Fruit fly (Drosophila melanogaster) whole organism, embryonic: ENCODE measurements around the gene CG11608.

Experiments used
- Atf6 ChIP-seq: fragments of 200-800 bp; sonication (Bioruptor generic); IDR thresholded peaks from 2 replicates; pipeline ENCODE4 v1.3.6; 2022; ENCODE audit warnings: missing biosample characterization, missing genetic modification characterization
- CG12391 ChIP-seq: fragments of 200-800 bp; sonication (Bioruptor generic); optimal IDR thresholded peaks from 3 replicates; lab custom pipeline; 2018; ENCODE audit warnings: missing biosample characterization, mild to moderate bottlenecking, missing genetic modification characterization, moderate library complexity
- CG12769 ChIP-seq: fragments of 200-800 bp; sonication (Bioruptor generic); optimal IDR thresholded peaks from 2 replicates; lab custom pipeline; 2019; ENCODE audit warnings: missing biosample characterization, mild to moderate bottlenecking, missing genetic modification characterization, moderate library complexity
- CG13775 ChIP-seq: fragments of 200-800 bp; sonication (Bioruptor generic); optimal IDR thresholded peaks from 3 replicates; lab custom pipeline; 2017; ENCODE audit warnings: missing biosample characterization, mild to moderate bottlenecking, missing genetic modification characterization
- CG15073 ChIP-seq: fragments of 200-800 bp; sonication (Bioruptor generic); optimal IDR thresholded peaks from 2 replicates; lab custom pipeline; 2016; ENCODE audit warnings: missing biosample characterization, missing genetic modification characterization
- CG1529 ChIP-seq: fragments of 200-800 bp; sonication (Bioruptor generic); optimal IDR thresholded peaks from 3 replicates; lab custom pipeline; 2018; ENCODE audit warnings: missing biosample characterization, missing genetic modification characterization
- CG16779 ChIP-seq: fragments of 200-800 bp; sonication (Bioruptor generic); IDR thresholded peaks from 2 replicates; pipeline ENCODE4 v1.3.6; 2022; ENCODE audit warnings: missing biosample characterization, missing genetic modification characterization
- CG17829 ChIP-seq: fragments of 200-800 bp; optimal IDR thresholded peaks from 2 replicates; lab custom pipeline; 2019; ENCODE audit warnings: missing biosample characterization, mild to moderate bottlenecking, missing genetic modification characterization, moderate library complexity
- CG18619 ChIP-seq: fragments of 200-800 bp; sonication (Bioruptor generic); optimal IDR thresholded peaks from 3 replicates; lab custom pipeline; 2017; ENCODE audit warnings: missing biosample characterization, mild to moderate bottlenecking, missing genetic modification characterization
- CG34224 ChIP-seq: fragments of 200-800 bp; sonication (Bioruptor generic); IDR thresholded peaks from 3 replicates; pipeline ENCODE4 v1.3.6; 2022; ENCODE audit warnings: missing biosample characterization, missing genetic modification characterization; ENCODE audit not compliant: partially characterized antibody
- CG3995 ChIP-seq: fragments of 200-800 bp; sonication (Bioruptor generic); optimal IDR thresholded peaks from 3 replicates; lab custom pipeline; 2016; ENCODE audit warnings: missing biosample characterization, missing genetic modification characterization
- CG4328 ChIP-seq: fragments of 200-800 bp; sonication (Bioruptor generic); optimal IDR thresholded peaks from 3 replicates; lab custom pipeline; 2017; ENCODE audit warnings: missing biosample characterization, missing genetic modification reagents, missing genetic modification characterization
- CG43689 ChIP-seq: fragments of 200-800 bp; sonication (Bioruptor generic); IDR thresholded peaks from 2 replicates; pipeline ENCODE4 v1.3.6; 2022; ENCODE audit warnings: missing biosample characterization, missing genetic modification characterization
- CG6175 ChIP-seq: fragments of 200-800 bp; sonication (Bioruptor generic); IDR thresholded peaks from 3 replicates; pipeline ENCODE4 v1.3.6; 2022; ENCODE audit warnings: missing biosample characterization, missing genetic modification characterization
- CG7786 ChIP-seq: fragments of 200-800 bp; sonication (Bioruptor generic); optimal IDR thresholded peaks from 2 replicates; lab custom pipeline; 2016; ENCODE audit warnings: missing biosample characterization, missing genetic modification characterization
- CG7839 ChIP-seq: fragments of 200-800 bp; sonication (Bioruptor generic); optimal IDR thresholded peaks from 3 replicates; lab custom pipeline; 2018; ENCODE audit warnings: missing biosample characterization, mild to moderate bottlenecking, missing genetic modification characterization, moderate library complexity
- CG8281 ChIP-seq: fragments of 200-800 bp; sonication (Bioruptor generic); optimal IDR thresholded peaks from 2 replicates; lab custom pipeline; 2018; ENCODE audit warnings: missing biosample characterization, mild to moderate bottlenecking, missing genetic modification characterization, moderate library complexity
- CG8388 ChIP-seq: fragments of 200-800 bp; sonication (Bioruptor generic); optimal IDR thresholded peaks from 2 replicates; lab custom pipeline; 2019; ENCODE audit warnings: missing biosample characterization, mild to moderate bottlenecking, missing genetic modification characterization, moderate library complexity
- CG9876 ChIP-seq: fragments of 200-800 bp; sonication (Bioruptor generic); optimal IDR thresholded peaks from 2 replicates; lab custom pipeline; 2016; ENCODE audit warnings: missing biosample characterization, missing genetic modification characterization
- Dfd ChIP-seq, 2 experiments: fragments of >200 bp; optimal IDR thresholded peaks; 2 replicates each; lab custom pipeline; 2017; ENCODE audit warnings: missing biosample characterization in 2 of 2, missing genetic modification characterization in 2 of 2
- Dp ChIP-seq: fragments of 200-800 bp; sonication (Bioruptor generic); optimal IDR thresholded peaks from 2 replicates; lab custom pipeline; 2018; ENCODE audit warnings: missing biosample characterization, mild to moderate bottlenecking, missing genetic modification characterization, moderate library complexity
- Ets65A ChIP-seq: fragments of 200-800 bp; sonication (Bioruptor generic); peaks from one replicate; lab custom pipeline; 2016; ENCODE audit warnings: missing biosample characterization, missing genetic modification characterization
- H2.0 ChIP-seq: fragments of 200-800 bp; sonication (Bioruptor generic); IDR thresholded peaks from 2 replicates; pipeline ENCODE4 v1.3.6; 2022; ENCODE audit warnings: missing biosample characterization, missing genetic modification characterization
- HLH4C ChIP-seq: fragments of 200-800 bp; sonication (Bioruptor generic); IDR thresholded peaks from 3 replicates; pipeline ENCODE4 v1.3.6; 2022; ENCODE audit warnings: missing biosample characterization, missing genetic modification characterization; ENCODE audit not compliant: partially characterized antibody
- Hey ChIP-seq: fragments of 200-800 bp; sonication (Bioruptor generic); optimal IDR thresholded peaks from 3 replicates; lab custom pipeline; 2018; ENCODE audit warnings: missing biosample characterization, mild to moderate bottlenecking, missing genetic modification characterization
- Hr51 ChIP-seq, 2 experiments: fragments of 200-800 bp; sonication (Bioruptor generic); optimal IDR thresholded peaks; 2 replicates in 1 of 2; 3 replicates in 1 of 2; lab custom pipeline; 2016 to 2018; ENCODE audit warnings: missing biosample characterization in 2 of 2, missing genetic modification characterization in 2 of 2, mild to moderate bottlenecking in 1 of 2, moderate library complexity in 1 of 2
- Mad ChIP-seq: fragments of 200-800 bp; sonication (Bioruptor generic); optimal IDR thresholded peaks from 2 replicates; lab custom pipeline; 2016; ENCODE audit warnings: missing biosample characterization, missing genetic modification characterization
- Xrp1 ChIP-seq: fragments of 200-800 bp; sonication (Bioruptor generic); IDR thresholded peaks from 2 replicates; pipeline ENCODE4 v1.3.6; 2022; ENCODE audit warnings: missing biosample characterization, missing genetic modification characterization
- al ChIP-seq: fragments of 200-800 bp; sonication (Bioruptor generic); IDR thresholded peaks from 2 replicates; pipeline ENCODE4 v1.3.6; 2022; ENCODE audit warnings: missing biosample characterization, missing genetic modification characterization
- ara ChIP-seq: fragments of 200-800 bp; sonication (Bioruptor generic); IDR thresholded peaks from 2 replicates; pipeline ENCODE4 v1.3.6; 2022; ENCODE audit warnings: missing biosample characterization, missing genetic modification characterization
- cato ChIP-seq: fragments of 200-800 bp; sonication (Bioruptor generic); optimal IDR thresholded peaks from 2 replicates; lab custom pipeline; 2016; ENCODE audit warnings: missing biosample characterization, missing genetic modification characterization, borderline replicate concordance
- caup ChIP-seq: fragments of 200-800 bp; sonication (Bioruptor generic); optimal IDR thresholded peaks from 3 replicates; lab custom pipeline; 2017; ENCODE audit warnings: missing biosample characterization, mild to moderate bottlenecking, missing genetic modification characterization, moderate library complexity; ENCODE audit not compliant: severe bottlenecking
- cwo ChIP-seq: fragments of 200-800 bp; sonication (Bioruptor generic); optimal IDR thresholded peaks from 3 replicates; lab custom pipeline; 2017; ENCODE audit warnings: missing biosample characterization, missing genetic modification characterization, mild to moderate bottlenecking, moderate library complexity, missing genetic modification reagents
- dm ChIP-seq: fragments of 200-800 bp; sonication (Bioruptor generic); optimal IDR thresholded peaks from 3 replicates; lab custom pipeline; 2016; ENCODE audit warnings: missing biosample characterization, missing genetic modification characterization
- gro ChIP-seq: fragments of 200-800 bp; sonication (Bioruptor generic); optimal IDR thresholded peaks from 2 replicates; lab custom pipeline; 2016; ENCODE audit warnings: missing biosample characterization, missing genetic modification characterization
- gsb ChIP-seq: fragments of 200-800 bp; sonication (Bioruptor generic); IDR thresholded peaks from 2 replicates; pipeline ENCODE4 v1.3.6; 2022; ENCODE audit warnings: missing biosample characterization, missing genetic modification characterization
- h ChIP-seq: fragments of >200 bp; optimal IDR thresholded peaks from 2 replicates; lab custom pipeline; 2017
- ind ChIP-seq: fragments of 200-800 bp; sonication (Bioruptor generic); optimal IDR thresholded peaks from 3 replicates; lab custom pipeline; 2016; ENCODE audit warnings: missing biosample characterization, missing genetic modification characterization
- kah ChIP-seq: fragments of 200-800 bp; sonication (Bioruptor generic); optimal IDR thresholded peaks from 2 replicates; lab custom pipeline; 2018; ENCODE audit warnings: missing biosample characterization, mild to moderate bottlenecking, missing genetic modification characterization
- mld ChIP-seq: fragments of 200-800 bp; sonication (Bioruptor generic); IDR thresholded peaks from 3 replicates; pipeline ENCODE4 v1.3.6; 2022; ENCODE audit warnings: missing biosample characterization, missing genetic modification characterization; ENCODE audit not compliant: partially characterized antibody
- nau ChIP-seq: fragments of 200-800 bp; sonication (Bioruptor generic); optimal IDR thresholded peaks from 3 replicates; lab custom pipeline; 2017; ENCODE audit warnings: missing biosample characterization, mild to moderate bottlenecking, missing genetic modification characterization, missing genetic modification reagents
- org-1 ChIP-seq: fragments of 200-800 bp; sonication (Bioruptor generic); optimal IDR thresholded peaks from 2 replicates; lab custom pipeline; 2017; ENCODE audit warnings: missing biosample characterization, missing genetic modification characterization
- pho ChIP-seq: fragments of 200-800 bp; sonication (Bioruptor generic); optimal IDR thresholded peaks from 2 replicates; lab custom pipeline; 2016; ENCODE audit warnings: missing biosample characterization, missing genetic modification characterization
- ranshi ChIP-seq: fragments of 200-800 bp; sonication (Bioruptor generic); IDR thresholded peaks from 2 replicates; pipeline ENCODE4 v1.3.6; 2022; ENCODE audit warnings: missing biosample characterization, missing genetic modification characterization
- repo ChIP-seq: fragments of 200-800 bp; sonication (Bioruptor generic); optimal IDR thresholded peaks from 2 replicates; lab custom pipeline; 2016; ENCODE audit warnings: missing biosample characterization, missing genetic modification characterization
- seq ChIP-seq: fragments of 200-800 bp; sonication (Bioruptor generic); IDR thresholded peaks from 2 replicates; pipeline ENCODE4 v1.3.6; 2022; ENCODE audit warnings: missing biosample characterization, missing genetic modification characterization
- sim ChIP-seq: fragments of 200-800 bp; sonication (Bioruptor generic); IDR thresholded peaks from 2 replicates; pipeline ENCODE4 v1.3.6; 2022; ENCODE audit warnings: missing biosample characterization, missing genetic modification characterization
- sisA ChIP-seq: fragments of 200-800 bp; sonication (Bioruptor generic); IDR thresholded peaks from 2 replicates; pipeline ENCODE4 v1.3.6; 2022; ENCODE audit warnings: missing biosample characterization, missing genetic modification characterization
- sug ChIP-seq: fragments of 200-800 bp; optimal IDR thresholded peaks from 2 replicates; lab custom pipeline; 2019; ENCODE audit warnings: missing biosample characterization, mild to moderate bottlenecking, missing genetic modification characterization, moderate library complexity
- tio ChIP-seq: fragments of 200-800 bp; sonication (Bioruptor generic); optimal IDR thresholded peaks from 2 replicates; lab custom pipeline; 2017; ENCODE audit warnings: missing biosample characterization, missing genetic modification characterization, inconsistent platforms
- vnd ChIP-seq: fragments of 200-800 bp; sonication (Bioruptor generic); IDR thresholded peaks from 3 replicates; pipeline ENCODE4 v1.3.6; 2022; ENCODE audit warnings: missing biosample characterization, missing genetic modification characterization; ENCODE audit not compliant: partially characterized antibody
- zen ChIP-seq: fragments of 200-800 bp; sonication (Bioruptor generic); optimal IDR thresholded peaks from 3 replicates; lab custom pipeline; 2018; ENCODE audit warnings: missing biosample characterization, mild to moderate bottlenecking, missing genetic modification characterization, moderate library complexity

The CG11608 gene

DNA sequence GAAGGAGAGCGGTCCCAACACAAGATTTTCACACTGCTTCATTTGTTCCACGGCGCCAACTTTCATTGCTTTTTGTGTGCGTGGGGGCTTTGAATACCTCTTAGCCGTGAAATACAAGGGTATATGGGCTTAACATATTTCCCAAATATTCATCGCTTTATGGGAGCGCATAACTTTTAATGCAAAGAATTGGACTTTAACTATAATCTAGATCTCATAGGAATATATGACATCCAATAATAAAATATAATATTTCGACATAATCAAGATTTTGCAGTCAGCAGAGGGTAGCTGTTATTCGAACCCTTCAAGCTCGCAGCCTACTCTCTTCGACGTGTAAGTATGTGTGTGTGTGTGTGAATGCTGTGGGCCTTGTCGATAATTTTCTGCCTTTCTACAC, 46.6 kb upstream of the CG11608 start (continued):
- peak in 1 of 2 experiments; percentile 61 for TF ChIP-seq Hr51 (GFP tag; optimal IDR thresholded peaks at IDR 0.05; lab: Kevin White, UChicago)
- no peak for TF ChIP-seq CG17829 (tag; lab: Kevin White, UChicago)
- peak; percentile 36 for TF ChIP-seq cwo (GFP tag; lab: Kevin White, UChicago)
- peak; percentile 36; the same call in 1 of the 2 replicates for TF ChIP-seq H2.0 (GFP tag; lab: Robert Waterston, UW)
- no peak for TF ChIP-seq CG15073
- TF ChIP-seq dm (GFP tag; lab: Kevin White, UChicago), result no peak
- peak; percentile 49; the same call in 2 of the 3 replicates for TF ChIP-seq HLH4C
- no peak for TF ChIP-seq CG13775
- no peak for TF ChIP-seq Ets65A (GFP tag; lab: Kevin White, UChicago)
- TF ChIP-seq zen, result no peak
- TF ChIP-seq CG6175 (GFP tag; lab: Robert Waterston, UW), result no peak
- no peak for TF ChIP-seq Hey (tag; lab: Kevin White, UChicago)
- TF ChIP-seq h (lab: Kevin White, UChicago), result no peak
- TF ChIP-seq CG12391 (tag; lab: Kevin White, UChicago), result no peak
- no peak for TF ChIP-seq Mad (GFP tag; lab: Kevin White, UChicago)
- no peak for TF ChIP-seq CG8281 (tag; lab: Kevin White, UChicago)
- TF ChIP-seq sim (GFP tag; lab: Robert Waterston, UW), result no peak
- TF ChIP-seq caup, result peak; percentile 20
- peak; percentile 15 for TF ChIP-seq CG12769 (tag; lab: Kevin White, UChicago)
- TF ChIP-seq CG1529, result no peak
- TF ChIP-seq pho (GFP tag; lab: Kevin White, UChicago), result no peak
- TF ChIP-seq org-1 (GFP tag; lab: Kevin White, UChicago), result peak; percentile 40
- TF ChIP-seq ind (GFP tag; lab: Kevin White, UChicago), result peak; percentile 46
- no peak for TF ChIP-seq Dp (GFP tag; lab: Kevin White, UChicago)
- no peak for TF ChIP-seq CG7786
- no peak for TF ChIP-seq sug (tag; lab: Kevin White, UChicago)
- no peak for TF ChIP-seq repo (GFP tag; lab: Kevin White, UChicago)
- TF ChIP-seq kah (GFP tag; lab: Kevin White, UChicago), result no peak
- peak; percentile 35; the same call in 1 of the 2 replicates for TF ChIP-seq seq (GFP tag; lab: Robert Waterston, UW)
- TF ChIP-seq CG3995 (GFP tag; lab: Kevin White, UChicago), result no peak
- TF ChIP-seq mld, result no peak
- no peak for TF ChIP-seq gro
- no peak for TF ChIP-seq CG4328 (GFP tag; lab: Kevin White, UChicago)
- TF ChIP-seq al (GFP tag; lab: Robert Waterston, UW), result no peak
- no peak for TF ChIP-seq Dfd (GFP tag; optimal IDR thresholded peaks at IDR 0.05; lab: Kevin White, UChicago)
- TF ChIP-seq nau (GFP tag; lab: Kevin White, UChicago), result no peak
- no peak for TF ChIP-seq Xrp1 (GFP tag; lab: Robert Waterston, UW)
- TF ChIP-seq ara (GFP tag; lab: Robert Waterston, UW), result no peak
- no peak for TF ChIP-seq CG34224 (GFP tag; lab: Robert Waterston, UW)
- no peak for TF ChIP-seq CG8388 (GFP tag; lab: Kevin White, UChicago)
- no peak for TF ChIP-seq ranshi (GFP tag; lab: Robert Waterston, UW)
- no peak for TF ChIP-seq vnd (GFP tag; lab: Robert Waterston, UW)
- peak; percentile 18 for TF ChIP-seq CG18619
- TF ChIP-seq tio, result no peak
- TF ChIP-seq Atf6, result peak; percentile 41; the same call in 1 of the 2 replicates
- TF ChIP-seq gsb (GFP tag; lab: Robert Waterston, UW), result no peak
- no peak for TF ChIP-seq CG9876 (GFP tag; lab: Kevin White, UChicago)
- TF ChIP-seq CG43689 (GFP tag; lab: Robert Waterston, UW), result no peak
- peak; percentile 41; the same call in 1 of the 2 replicates for TF ChIP-seq sisA
- peak; percentile 56 for TF ChIP-seq CG7839 (tag; lab: Kevin White, UChicago)
- no peak for TF ChIP-seq cato
- TF ChIP-seq CG16779 (GFP tag; lab: Robert Waterston, UW), result no peak
